Fruit fly (Drosophila melanogaster) ovary, adult (tissue): ENCODE data around the gene bard.

Experiments used
- CG17801 ChIP-seq: fragments of 200-800 bp; optimal IDR thresholded peaks from 2 replicates; lab custom pipeline; 2019; ENCODE audit warnings: missing biosample characterization, mild to moderate bottlenecking, missing genetic modification characterization, moderate library complexity; ENCODE audit not compliant: partially characterized antibody

The bard gene

dm6 chr3R:18080748-18081147 lies at the start of gene bard:
Gene bard, plus strand, starts transcription at chr3R:18081048.
- no peak for TF ChIP-seq CG17801 (GFP tag; lab: Kevin White, UChicago)

- TF ChIP-seq CG17801 (GFP tag; lab: Kevin White, UChicago) = no peak
Measured at dm6 chr3R:18043579-18043978, 37.3 kb upstream of the bard start.

- no peak for TF ChIP-seq CG17801 (GFP tag; lab: Kevin White, UChicago)
Measured at dm6 chr3R:18049272-18050015, 31.4 kb upstream of the bard start.

- TF ChIP-seq CG17801 (GFP tag; lab: Kevin White, UChicago) = no peak
Measured at dm6 chr3R:18050016-18050556, 30.8 kb upstream of the bard start.

- TF ChIP-seq CG17801 (GFP tag; lab: Kevin White, UChicago) = no peak
Measured at dm6 chr3R:18050585-18050984, 30.3 kb upstream of the bard start.

DNA sequence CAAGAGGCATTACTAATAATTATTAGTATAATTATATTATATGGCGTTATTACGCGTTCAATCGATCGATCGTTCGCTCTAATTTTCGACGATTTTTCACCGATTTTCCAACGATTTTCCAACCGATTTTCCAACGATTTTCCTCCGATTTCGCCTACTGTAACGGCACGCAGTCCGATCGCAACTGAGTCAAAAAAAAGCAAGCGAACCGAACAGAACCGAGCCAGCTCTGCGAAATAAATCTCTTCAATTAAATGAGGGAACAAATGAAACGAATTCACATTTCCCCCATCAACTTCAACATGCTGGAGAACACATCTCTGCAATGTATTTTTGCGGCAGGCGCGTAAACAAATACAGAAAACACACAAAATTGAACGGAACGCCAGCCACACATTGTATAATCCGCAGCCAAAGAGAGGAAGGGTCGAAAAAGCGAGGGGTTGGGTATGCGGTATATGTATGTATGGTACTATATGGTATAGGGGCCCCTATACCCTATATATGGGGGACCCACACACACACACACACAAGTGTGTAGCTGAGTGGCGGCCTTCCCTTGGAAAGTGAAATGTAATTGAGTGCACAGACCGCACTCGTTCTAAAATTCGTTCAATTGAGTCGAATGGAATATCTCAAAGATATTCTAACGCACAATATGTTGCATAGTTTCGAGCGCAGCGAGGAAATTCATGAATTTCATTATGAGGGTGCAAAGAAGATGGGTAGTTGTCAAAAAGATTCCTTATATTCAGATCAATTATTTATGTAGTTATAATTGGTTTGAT lies 27.9 kb upstream of the bard start, which contains the start of gene htl:
TSS of gene htl (minus strand) at position 186 of the 788 bp plus-strand sequence.
- no peak for TF ChIP-seq CG17801 (GFP tag; lab: Kevin White, UChicago)

- no peak for TF ChIP-seq CG17801 (GFP tag; lab: Kevin White, UChicago)
Measured at dm6 chr3R:18058401-18058800, 22.4 kb upstream of the bard start.

DNA sequence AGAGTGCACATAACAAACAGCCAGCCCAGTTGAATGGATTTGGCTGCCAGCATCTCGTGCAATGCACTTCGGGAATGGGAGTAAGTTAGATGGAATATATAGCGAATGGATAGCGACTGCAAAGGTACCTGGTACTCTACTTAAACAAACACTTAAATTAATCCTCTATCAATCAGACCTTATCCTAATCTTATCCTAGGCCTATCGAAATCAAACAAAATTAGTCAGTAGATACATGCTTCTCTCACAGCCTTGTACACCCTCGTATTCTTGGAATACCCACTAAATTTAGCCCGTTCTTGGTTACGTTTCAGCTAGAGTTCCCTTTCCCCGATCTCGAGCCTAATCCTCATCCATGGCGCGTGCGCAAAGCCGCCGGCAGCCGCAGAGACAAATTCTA lies 20.3 kb upstream of the bard start:
- TF ChIP-seq CG17801 (GFP tag; lab: Kevin White, UChicago) = no peak

DNA sequence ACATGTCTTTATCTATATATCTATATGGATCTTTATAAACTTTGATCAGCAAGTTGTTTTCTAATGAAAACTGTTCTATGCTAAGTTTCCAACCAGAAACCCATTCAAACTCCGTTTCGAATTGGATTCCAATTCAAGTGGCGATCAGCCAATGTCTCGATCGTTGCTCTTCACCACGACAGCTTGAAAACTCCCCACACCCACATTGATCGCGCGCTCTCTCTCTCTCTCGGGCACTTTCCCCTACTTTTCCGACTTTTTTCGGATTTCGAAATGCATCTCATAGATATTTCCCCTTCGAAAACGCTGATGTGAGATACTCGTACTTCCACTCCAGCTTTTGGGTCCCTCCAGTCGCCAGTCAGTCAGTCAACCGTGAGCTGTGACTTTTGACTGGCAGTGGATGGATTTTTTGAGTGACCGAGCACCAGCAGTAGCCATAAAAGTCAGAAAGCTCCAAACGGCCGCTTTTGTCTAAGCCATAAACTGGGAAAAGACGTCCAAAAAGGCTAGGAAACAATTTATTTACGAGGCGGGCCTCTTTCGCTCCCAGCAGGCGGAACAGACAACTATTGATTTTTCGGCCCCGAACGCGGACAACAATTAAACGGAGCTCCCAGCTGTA lies 17.6 kb upstream of the bard start:
- no peak for TF ChIP-seq CG17801 (GFP tag; lab: Kevin White, UChicago)

DNA sequence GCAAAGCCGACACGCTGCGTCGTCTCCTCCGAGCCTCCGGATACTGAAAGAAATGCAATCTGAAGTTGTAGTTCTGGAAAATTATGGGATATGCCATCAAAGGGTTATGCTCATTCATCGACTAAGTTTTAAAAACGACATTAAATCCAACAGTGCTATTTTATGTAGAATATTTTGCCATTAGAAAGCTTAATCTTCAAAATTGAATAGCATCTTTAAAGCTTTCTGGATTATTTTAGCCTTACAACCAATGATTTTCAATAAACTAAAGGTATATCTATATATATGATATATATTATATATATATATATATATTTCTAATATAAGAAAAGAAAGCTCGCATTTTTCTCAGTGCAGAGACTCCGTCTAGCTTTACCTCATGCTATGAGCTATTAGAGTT lies 16.5 kb upstream of the bard start:
- TF ChIP-seq CG17801 (GFP tag; lab: Kevin White, UChicago) = no peak

- no peak for TF ChIP-seq CG17801 (GFP tag; lab: Kevin White, UChicago)
Measured at dm6 chr3R:18067930-18068329, 12.9 kb upstream of the bard start.

DNA sequence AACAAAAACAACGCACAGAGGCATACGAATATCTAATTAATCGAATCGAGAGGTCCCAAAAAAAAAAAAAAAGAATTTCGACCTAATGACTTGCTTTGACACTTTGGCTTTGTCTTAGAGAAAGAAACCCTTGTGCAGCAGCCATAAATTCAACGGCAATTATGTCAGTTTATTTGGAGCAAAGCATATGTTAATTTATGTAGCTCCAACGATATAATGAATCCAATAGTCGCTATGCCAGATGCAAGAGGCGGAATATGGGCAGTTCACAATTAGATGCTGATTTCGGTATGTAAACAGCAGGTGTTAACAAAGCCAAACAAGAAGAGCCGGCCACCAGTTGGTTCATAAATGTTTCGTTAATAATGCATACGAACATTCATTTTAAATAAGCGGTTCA lies 7.9 kb upstream of the bard start:
- TF ChIP-seq CG17801 (GFP tag; lab: Kevin White, UChicago) = no peak

dm6 chr3R:18075015-18075414 lies 5.8 kb upstream of the bard start:
- TF ChIP-seq CG17801 (GFP tag; lab: Kevin White, UChicago) = no peak

DNA sequence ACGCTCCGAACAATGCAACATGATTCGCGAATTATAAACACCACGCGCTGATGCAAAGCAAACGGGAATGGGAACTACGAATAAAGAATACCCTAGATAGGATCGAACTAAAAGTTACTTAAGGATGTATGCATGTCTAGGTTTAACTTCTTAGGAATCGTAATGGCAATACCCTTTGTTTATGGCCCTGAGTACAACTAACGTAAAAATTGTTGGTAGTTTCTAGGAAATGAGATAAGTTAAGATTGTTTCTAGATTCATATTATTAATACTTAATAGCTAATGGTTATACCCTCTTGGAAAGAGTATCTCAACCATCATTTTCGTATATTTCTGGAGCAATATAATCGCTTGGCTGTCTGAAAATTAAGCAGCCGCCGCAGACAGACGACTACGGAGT lies 2.8 kb upstream of the bard start:
- TF ChIP-seq CG17801 (GFP tag; lab: Kevin White, UChicago) = no peak

- TF ChIP-seq CG17801 (GFP tag; lab: Kevin White, UChicago) = no peak
Measured at dm6 chr3R:18083297-18083696, 2.4 kb downstream of the bard start.
